Fruit fly (Drosophila melanogaster): ENCODE results near the gene CG8003.

The CG8003 gene

dm6 chr3L:10696635-10697412, 35.5 kb downstream of the CG8003 start, which contains the start of gene NijA:
Gene NijA, minus strand, starts transcription at chr3L:10696877.
- TF ChIP-seq insv (optimal IDR thresholded peaks at IDR 0.05) (no peak), Sin3A (optimal IDR thresholded peaks at IDR 0.05) (no peak), ttk (optimal IDR thresholded peaks at IDR 0.05) (no peak), psq (optimal IDR thresholded peaks at IDR 0.05) (no peak), Myc (optimal IDR thresholded peaks at IDR 0.05) (no peak), h (optimal IDR thresholded peaks at IDR 0.05) (no peak)

dm6 chr3L:10697413-10698118, 36.3 kb downstream of the CG8003 start:
- TF ChIP-seq insv (optimal IDR thresholded peaks at IDR 0.05) (no peak), Myc (optimal IDR thresholded peaks at IDR 0.05) (no peak), Sin3A (optimal IDR thresholded peaks at IDR 0.05) (no peak)

- TF ChIP-seq insv (optimal IDR thresholded peaks at IDR 0.05) (no peak), h (optimal IDR thresholded peaks at IDR 0.05) (no peak), Myc (optimal IDR thresholded peaks at IDR 0.05) (no peak), ttk (optimal IDR thresholded peaks at IDR 0.05) (no peak), Sin3A (optimal IDR thresholded peaks at IDR 0.05) (no peak), psq (optimal IDR thresholded peaks at IDR 0.05) (no peak)
Measured at dm6 chr3L:10698182-10698581, 36.9 kb downstream of the CG8003 start.

dm6 chr3L:10702216-10702615, 40.9 kb downstream of the CG8003 start:
- TF ChIP-seq Sin3A (optimal IDR thresholded peaks at IDR 0.05) (no peak), h (optimal IDR thresholded peaks at IDR 0.05) (no peak), Myc (optimal IDR thresholded peaks at IDR 0.05) (no peak), insv (optimal IDR thresholded peaks at IDR 0.05) (no peak), ttk (optimal IDR thresholded peaks at IDR 0.05) (no peak), psq (optimal IDR thresholded peaks at IDR 0.05) (no peak)

- TF ChIP-seq Myc (optimal IDR thresholded peaks at IDR 0.05): no peak
- no peak for TF ChIP-seq Sin3A (optimal IDR thresholded peaks at IDR 0.05)
- TF ChIP-seq h (optimal IDR thresholded peaks at IDR 0.05): no peak
- TF ChIP-seq ttk (optimal IDR thresholded peaks at IDR 0.05): no peak
- TF ChIP-seq psq (optimal IDR thresholded peaks at IDR 0.05): no peak
- TF ChIP-seq insv (optimal IDR thresholded peaks at IDR 0.05): no peak
Measured at dm6 chr3L:10704482-10704993, 43.3 kb downstream of the CG8003 start.

dm6 chr3L:10709132-10709531, 47.9 kb downstream of the CG8003 start:
- no peak for TF ChIP-seq insv (optimal IDR thresholded peaks at IDR 0.05)
- no peak for TF ChIP-seq h (optimal IDR thresholded peaks at IDR 0.05)

- TF ChIP-seq ttk (optimal IDR thresholded peaks at IDR 0.05) (no peak), Myc (optimal IDR thresholded peaks at IDR 0.05) (no peak), h (optimal IDR thresholded peaks at IDR 0.05) (no peak), psq (optimal IDR thresholded peaks at IDR 0.05) (no peak), insv (optimal IDR thresholded peaks at IDR 0.05) (no peak), Sin3A (optimal IDR thresholded peaks at IDR 0.05) (no peak)
Measured at dm6 chr3L:10711352-10711751, 50.1 kb downstream of the CG8003 start.

- no peak for TF ChIP-seq Sin3A (optimal IDR thresholded peaks at IDR 0.05)
- no peak for TF ChIP-seq h (optimal IDR thresholded peaks at IDR 0.05)
- no peak for TF ChIP-seq ttk (optimal IDR thresholded peaks at IDR 0.05)
Measured at dm6 chr3L:10712005-10712404, 50.7 kb downstream of the CG8003 start.

Data from Kc167 (cell line).